Worm (Caenorhabditis elegans) whole organism, young adult: Measurements from ENCODE around the gene C24A3.2.

Source experiments
- C17E4.6 ChIP-seq: fragments of 200-800 bp; sonication (Bioruptor generic); IDR thresholded peaks from 2 replicates; pipeline ENCODE4 v1.3.6; 2022; ENCODE audit warnings: missing genetic modification reagents, missing genetic modification characterization, missing compliant biosample characterization
- F23B12.7 ChIP-seq: sonication (generic microtip); optimal IDR thresholded peaks from 2 replicates; lab custom pipeline; 2017; ENCODE audit warnings: missing genetic modification characterization, mild to moderate bottlenecking, missing compliant biosample characterization, antibody characterized with exemption, moderate library complexity; ENCODE audit not compliant: insufficient read depth
- F55B11.4 ChIP-seq: sonication (generic microtip); optimal IDR thresholded peaks from 2 replicates; lab custom pipeline; 2016; ENCODE audit warnings: missing compliant biosample characterization, missing genetic modification characterization, borderline replicate concordance; ENCODE audit not compliant: insufficient read depth
- K11D2.4 ChIP-seq: fragments of 200-800 bp; sonication (Bioruptor generic); IDR thresholded peaks from 2 replicates; pipeline ENCODE4 v1.3.6; 2022; ENCODE audit warnings: missing genetic modification reagents, missing genetic modification characterization, missing compliant biosample characterization
- Y56A3A.18 ChIP-seq: fragments of 200-800 bp; sonication (Bioruptor generic); IDR thresholded peaks from 2 replicates; pipeline ENCODE4 v1.3.6; 2022; ENCODE audit warnings: missing genetic modification reagents, missing genetic modification characterization, missing compliant biosample characterization
- ZK185.1 ChIP-seq: sonication (generic microtip); optimal IDR thresholded peaks from 2 replicates; lab custom pipeline; 2016; ENCODE audit warnings: mild to moderate bottlenecking, missing genetic modification characterization, missing compliant biosample characterization; ENCODE audit not compliant: poor library complexity, severe bottlenecking
- attf-3 ChIP-seq: fragments of 200-800 bp; sonication (Bioruptor generic); conservative IDR thresholded peaks from 2 replicates; pipeline ENCODE4 v1.3.6; 2022; ENCODE audit warnings: missing genetic modification reagents, missing genetic modification characterization, missing compliant biosample characterization
- ceh-100 ChIP-seq: fragments of 200-800 bp; sonication (Bioruptor generic); IDR thresholded peaks from 2 replicates; pipeline ENCODE4 v1.3.6; 2022; ENCODE audit warnings: missing genetic modification reagents, missing genetic modification characterization, missing compliant biosample characterization
- ceh-27 ChIP-seq: fragments of 200-800 bp; sonication (Bioruptor generic); optimal IDR thresholded peaks from 2 replicates; lab custom pipeline; 2018; ENCODE audit warnings: mild to moderate bottlenecking, missing genetic modification characterization, moderate library complexity, missing compliant biosample characterization
- die-1 ChIP-seq: sonication (generic microtip); optimal IDR thresholded peaks from 2 replicates; lab custom pipeline; 2016; ENCODE audit warnings: missing genotype, mild to moderate bottlenecking, missing genetic modification characterization, missing compliant biosample characterization
- dox-1 ChIP-seq: fragments of 200-800 bp; sonication (Bioruptor generic); IDR thresholded peaks from 2 replicates; pipeline ENCODE4 v1.3.6; 2022; ENCODE audit warnings: missing genetic modification reagents, missing genetic modification characterization, missing compliant biosample characterization
- egl-18 ChIP-seq: fragments of 200-800 bp; sonication (Bioruptor generic); IDR thresholded peaks from 2 replicates; pipeline ENCODE4 v1.3.6; 2022; ENCODE audit warnings: missing genetic modification reagents, missing genetic modification characterization, missing compliant biosample characterization
- egl-44 ChIP-seq: fragments of 200-800 bp; sonication (Bioruptor generic); IDR thresholded peaks from 2 replicates; pipeline ENCODE4 v1.3.6; 2022; ENCODE audit warnings: missing genetic modification reagents, missing genetic modification characterization, missing compliant biosample characterization
- ets-4 ChIP-seq: fragments of 200-800 bp; sonication (Bioruptor generic); optimal IDR thresholded peaks from 2 replicates; lab custom pipeline; 2018; ENCODE audit warnings: mild to moderate bottlenecking, missing genetic modification characterization, missing compliant biosample characterization
- fkh-3 ChIP-seq: sonication (generic microtip); optimal IDR thresholded peaks from 2 replicates; lab custom pipeline; 2016; ENCODE audit warnings: mild to moderate bottlenecking, missing genetic modification characterization, missing compliant biosample characterization
- him-1 ChIP-seq: sonication (generic microtip); optimal IDR thresholded peaks from 2 replicates; lab custom pipeline; 2016; ENCODE audit warnings: missing genotype, missing genetic modification reagents, missing genetic modification characterization, missing compliant biosample characterization
- hlh-26 ChIP-seq: fragments of 200-800 bp; sonication (Bioruptor generic); conservative IDR thresholded peaks from 2 replicates; pipeline ENCODE4 v1.3.6; 2022; ENCODE audit warnings: missing genetic modification reagents, missing genetic modification characterization, missing compliant biosample characterization
- lag-1 ChIP-seq: fragments of 200-800 bp; sonication (Bioruptor generic); IDR thresholded peaks from 2 replicates; pipeline ENCODE4 v1.3.6; 2022; ENCODE audit warnings: missing genetic modification reagents, missing genetic modification characterization, missing compliant biosample characterization
- lin-35 ChIP-seq, 3 experiments: fragments of 150-350 bp in 2 of 3; sonication (generic microtip) in 1 of 3; optimal IDR thresholded peaks; 2 replicates each; lab custom pipeline; 2014 to 2018; ENCODE audit warnings: missing biosample characterization in 3 of 3, missing genetic modification characterization in 3 of 3, missing genetic modification reagents in 3 of 3
- lsl-1 ChIP-seq: fragments of 200-800 bp; sonication (Bioruptor generic); optimal IDR thresholded peaks from 2 replicates; lab custom pipeline; 2018; ENCODE audit warnings: mild to moderate bottlenecking, missing genetic modification characterization, moderate library complexity, missing compliant biosample characterization
- nfya-2 ChIP-seq: fragments of 200-800 bp; sonication (Bioruptor generic); IDR thresholded peaks from 2 replicates; pipeline ENCODE4 v1.3.6; 2022; ENCODE audit warnings: missing genetic modification reagents, missing genetic modification characterization, missing compliant biosample characterization
- nhr-120 ChIP-seq: fragments of 200-800 bp; sonication (Bioruptor generic); IDR thresholded peaks from 2 replicates; pipeline ENCODE4 v1.3.6; 2022; ENCODE audit warnings: missing genetic modification characterization, missing compliant biosample characterization
- nhr-80 ChIP-seq: sonication (generic microtip); optimal IDR thresholded peaks from 2 replicates; lab custom pipeline; 2016; ENCODE audit warnings: missing genetic modification characterization, missing compliant biosample characterization
- rpc-1 ChIP-seq, 2 experiments: fragments of 150-350 bp in 1 of 2; sonication (generic microtip) in 1 of 2; optimal IDR thresholded peaks; 2 replicates each; lab custom pipeline; 2014 to 2018; ENCODE audit warnings: missing biosample characterization in 1 of 2, missing genetic modification characterization in 1 of 2, missing genetic modification reagents in 1 of 2, missing genotype in 1 of 2
- snpc-3.4 ChIP-seq: sonication (generic microtip); optimal IDR thresholded peaks from 2 replicates; lab custom pipeline; 2017; ENCODE audit warnings: missing genetic modification characterization, mild to moderate bottlenecking, missing compliant biosample characterization, antibody characterized with exemption, moderate library complexity, missing genotype, missing genetic modification reagents
- xnd-1 ChIP-seq: sonication (generic microtip); optimal IDR thresholded peaks from 2 replicates; lab custom pipeline; 2016; ENCODE audit warnings: missing genotype, missing genetic modification reagents, missing genetic modification characterization, missing compliant biosample characterization
- ztf-25 ChIP-seq: fragments of 200-800 bp; sonication (Bioruptor generic); IDR thresholded peaks from 2 replicates; pipeline ENCODE4 v1.3.6; 2022; ENCODE audit warnings: missing genetic modification reagents, missing genetic modification characterization, missing compliant biosample characterization

The C24A3.2 gene

DNA sequence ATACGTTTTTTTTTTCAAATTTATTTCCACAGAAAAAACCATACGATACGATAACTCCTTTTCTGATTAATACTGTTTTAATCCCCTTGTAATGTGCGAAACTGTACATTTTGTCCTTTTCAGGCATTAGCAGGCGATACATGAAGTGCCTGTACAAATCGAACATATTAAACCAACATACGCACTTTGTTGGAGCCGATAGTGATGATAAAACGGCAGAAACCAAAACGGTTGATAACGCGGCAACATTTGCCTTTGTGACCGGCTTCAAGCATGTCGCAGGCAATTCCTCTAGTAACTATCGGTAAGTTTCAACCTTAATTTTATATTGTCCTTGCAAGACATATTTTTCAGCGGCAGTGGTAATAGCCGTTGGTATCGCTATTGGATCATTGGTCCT lies 37.0 kb downstream of the C24A3.2 start, which contains the start of gene nep-22:
Gene nep-22 (plus strand): TSS at position 245 of the 400 bp plus-strand sequence.
- no peak for TF ChIP-seq ceh-100
- TF ChIP-seq nhr-80: peak; percentile 69

DNA sequence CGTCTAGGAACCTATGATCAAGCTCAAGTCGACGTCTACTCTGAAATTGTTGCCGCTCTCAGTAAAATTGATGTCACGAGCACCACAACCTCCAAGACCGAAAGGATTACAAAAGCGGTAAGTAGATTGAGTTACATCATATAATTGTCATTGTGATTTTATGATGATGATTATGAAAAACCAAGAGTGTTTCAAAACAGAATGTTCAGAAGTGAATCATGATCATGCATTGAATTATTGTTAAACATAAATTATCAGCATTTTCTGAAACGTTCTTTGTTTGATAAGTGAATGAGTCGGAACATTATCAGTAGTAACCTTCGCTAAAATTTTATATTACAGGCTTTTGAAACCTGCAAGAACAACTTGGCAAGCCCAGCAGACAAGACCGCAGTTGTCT lies 37.8 kb downstream of the C24A3.2 start:
- TF ChIP-seq nhr-80 (peak; percentile 58), K11D2.4 (no peak)

DNA sequence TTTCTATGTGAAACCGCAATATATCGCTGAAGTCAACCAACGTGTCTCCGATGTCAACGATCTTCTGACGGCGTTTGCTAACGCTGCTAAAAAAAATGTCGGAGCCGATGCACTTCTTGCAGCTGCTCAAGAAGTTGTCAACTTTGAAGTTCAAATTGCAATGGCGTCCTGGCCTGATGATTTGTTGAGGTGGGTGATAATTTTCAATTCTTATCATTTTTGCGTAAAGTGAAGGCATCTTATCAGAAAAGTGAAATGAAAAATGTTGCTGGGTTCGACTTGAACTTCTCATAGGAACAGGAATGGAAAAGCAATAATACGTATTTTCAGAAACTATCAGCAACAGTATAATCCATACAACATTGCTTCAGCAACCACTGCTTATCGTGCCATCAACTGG lies 38.9 kb downstream of the C24A3.2 start:
- TF ChIP-seq fkh-3 (tag; lab: Kevin White, UChicago) (no peak), egl-18 (GFP tag; lab: Robert Waterston, UW) (no peak), C17E4.6 (GFP tag; lab: Robert Waterston, UW) (no peak), lsl-1 (GFP tag; lab: Kevin White, UChicago) (no peak), ets-4 (GFP tag; lab: Kevin White, UChicago) (no peak), attf-3 (GFP tag; lab: Robert Waterston, UW) (no peak), ZK185.1 (no peak), dox-1 (peak; percentile 29; the same call in 1 of the 2 replicates), lin-35 (GFP tag; optimal IDR thresholded peaks at IDR 0.05; lab: Kevin White, UChicago) (no peak), snpc-3.4 (tag; lab: Kevin White, UChicago) (no peak), ceh-27 (no peak), rpc-1 (optimal IDR thresholded peaks at IDR 0.05; lab: Kevin White, UChicago) (no peak), rpc-1 (tag; optimal IDR thresholded peaks at IDR 0.05; lab: Kevin White, UChicago) (no peak), nhr-80 (peak; percentile 64)

DNA sequence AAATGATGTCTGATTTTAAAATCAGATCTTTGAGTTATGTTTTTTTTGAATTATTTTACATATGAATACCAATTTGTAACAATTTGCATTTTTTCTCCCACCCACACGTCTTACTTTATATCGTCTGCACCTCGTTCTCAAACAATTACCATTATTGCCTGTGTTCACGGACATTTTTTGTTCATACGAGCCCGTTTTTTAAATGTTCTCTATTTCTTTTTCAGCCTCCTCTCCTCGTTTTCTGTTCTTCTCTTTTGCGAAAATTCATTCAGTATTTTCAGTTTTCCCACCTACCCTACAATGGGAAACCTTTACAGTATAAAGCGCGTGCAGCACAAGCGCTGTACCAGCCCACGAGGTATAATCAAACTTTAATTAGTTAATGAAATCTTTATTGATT lies 48.6 kb downstream of the C24A3.2 start, which contains the start of gene prdm-14:
Gene prdm-14 (plus strand): TSS at position 301 of the 400 bp plus-strand sequence.
- TF ChIP-seq hlh-26 (GFP tag; lab: Robert Waterston, UW) (no peak), Y56A3A.18 (GFP tag; lab: Robert Waterston, UW) (no peak), him-1 (tag; lab: Kevin White, UChicago) (no peak), ztf-25 (GFP tag; lab: Robert Waterston, UW) (no peak), lag-1 (GFP tag; lab: Robert Waterston, UW) (no peak), F23B12.7 (no peak), xnd-1 (tag; lab: Kevin White, UChicago) (no peak), nfya-2 (GFP tag; lab: Robert Waterston, UW) (no peak), die-1 (tag; lab: Kevin White, UChicago) (no peak), rpc-1 (optimal IDR thresholded peaks at IDR 0.05; lab: Kevin White, UChicago) (no peak), rpc-1 (tag; optimal IDR thresholded peaks at IDR 0.05; lab: Kevin White, UChicago) (no peak), nhr-120 (GFP tag; lab: Robert Waterston, UW) (no peak), F55B11.4 (tag; lab: Kevin White, UChicago) (no peak), egl-44 (GFP tag; lab: Robert Waterston, UW) (no peak)
